Worm (Caenorhabditis elegans) whole organism, mixed stage, embryonic: ENCODE data around the gene kgb-2.

ENCODE experiments used
- M03D4.4 ChIP-seq: sonication (generic microtip); optimal IDR thresholded peaks from 2 replicates; lab custom pipeline; 2017; ENCODE audit warnings: mild to moderate bottlenecking, missing genetic modification characterization, missing compliant biosample characterization
- bed-3 ChIP-seq: fragments of 200-800 bp; sonication (Bioruptor generic); optimal IDR thresholded peaks from 3 replicates; lab custom pipeline; 2018; ENCODE audit warnings: mild to moderate bottlenecking, missing genetic modification characterization, moderate library complexity, missing compliant biosample characterization
- ceh-39 ChIP-seq: fragments of 150-350 bp; optimal IDR thresholded peaks from 2 replicates; lab custom pipeline; 2014; ENCODE audit warnings: missing biosample characterization, missing genetic modification characterization
- ceh-43 ChIP-seq: fragments of 200-800 bp; sonication (Bioruptor generic); optimal IDR thresholded peaks from 2 replicates; lab custom pipeline; 2018; ENCODE audit warnings: mild to moderate bottlenecking, missing genetic modification characterization, moderate library complexity, missing compliant biosample characterization
- ces-1 ChIP-seq: fragments of 150-350 bp; optimal IDR thresholded peaks from 2 replicates; lab custom pipeline; 2014; ENCODE audit warnings: missing biosample characterization, missing genetic modification reagents, missing genetic modification characterization
- cnd-1 ChIP-seq: fragments of 200-800 bp; sonication (Bioruptor generic); optimal IDR thresholded peaks from 2 replicates; lab custom pipeline; 2018; ENCODE audit warnings: mild to moderate bottlenecking, missing genetic modification characterization, missing compliant biosample characterization
- elt-3 ChIP-seq: fragments of 150-350 bp; optimal IDR thresholded peaks from 2 replicates; lab custom pipeline; 2014; ENCODE audit warnings: missing biosample characterization, missing genetic modification characterization
- flh-1 ChIP-seq: fragments of 200-800 bp; sonication (Bioruptor generic); optimal IDR thresholded peaks from 2 replicates; lab custom pipeline; 2018; ENCODE audit warnings: mild to moderate bottlenecking, missing genetic modification characterization, moderate library complexity, missing compliant biosample characterization
- ham-2 ChIP-seq: fragments of 200-800 bp; sonication (Bioruptor generic); optimal IDR thresholded peaks from 2 replicates; lab custom pipeline; 2018; ENCODE audit warnings: mild to moderate bottlenecking, missing genetic modification characterization, missing compliant biosample characterization
- hlh-1 ChIP-seq: fragments of 150-350 bp; optimal IDR thresholded peaks from 2 replicates; lab custom pipeline; 2014; ENCODE audit warnings: missing biosample characterization, missing genetic modification reagents, missing genetic modification characterization
- lin-13 ChIP-seq: fragments of 150-350 bp; optimal IDR thresholded peaks from 2 replicates; lab custom pipeline; 2014; ENCODE audit warnings: missing biosample characterization, missing genetic modification characterization
- lsy-2 ChIP-seq: fragments of 150-350 bp; optimal IDR thresholded peaks from 2 replicates; lab custom pipeline; 2014; ENCODE audit warnings: missing biosample characterization, missing genetic modification characterization
- mep-1 ChIP-seq: fragments of 150-350 bp; optimal IDR thresholded peaks from 2 replicates; lab custom pipeline; 2017; ENCODE audit warnings: missing biosample characterization, missing genetic modification reagents, missing genetic modification characterization, inconsistent platforms
- mls-2 ChIP-seq: sonication (generic microtip); optimal IDR thresholded peaks from 2 replicates; lab custom pipeline; 2016; ENCODE audit warnings: mild to moderate bottlenecking, missing genetic modification characterization, moderate library complexity, missing compliant biosample characterization
- nhr-28 ChIP-seq: fragments of 150-350 bp; optimal IDR thresholded peaks from 2 replicates; lab custom pipeline; 2014; ENCODE audit warnings: missing biosample characterization, missing genetic modification characterization
- nhr-76 ChIP-seq: sonication (generic microtip); optimal IDR thresholded peaks from 2 replicates; lab custom pipeline; 2017; ENCODE audit warnings: missing biosample characterization, missing genetic modification characterization
- pha-4 ChIP-seq: fragments of 150-350 bp; optimal IDR thresholded peaks from 2 replicates; lab custom pipeline; 2018; ENCODE audit warnings: missing biosample characterization, missing genetic modification reagents, missing genetic modification characterization
- snpc-4 ChIP-seq: fragments of 150-350 bp; optimal IDR thresholded peaks from 2 replicates; lab custom pipeline; 2014; ENCODE audit warnings: missing biosample characterization, missing genetic modification characterization
- sptf-1 ChIP-seq: sonication (generic microtip); optimal IDR thresholded peaks from 2 replicates; lab custom pipeline; 2017; ENCODE audit warnings: mild to moderate bottlenecking, missing genetic modification characterization, moderate library complexity, missing compliant biosample characterization
- unc-120 ChIP-seq: sonication (generic microtip); optimal IDR thresholded peaks from 2 replicates; lab custom pipeline; 2017; ENCODE audit warnings: missing genetic modification characterization, missing compliant biosample characterization; ENCODE audit not compliant: poor library complexity, severe bottlenecking
- unc-39 ChIP-seq: fragments of 150-350 bp; optimal IDR thresholded peaks from 2 replicates; lab custom pipeline; 2014; ENCODE audit warnings: missing biosample characterization, missing genetic modification characterization
- unc-62 ChIP-seq: fragments of 150-350 bp; optimal IDR thresholded peaks from 2 replicates; lab custom pipeline; 2014; ENCODE audit warnings: missing biosample characterization, missing genetic modification reagents, missing genetic modification characterization
- ztf-11 ChIP-seq: fragments of 150-350 bp; optimal IDR thresholded peaks from 2 replicates; lab custom pipeline; 2014; ENCODE audit warnings: missing biosample characterization, missing genetic modification characterization

kgb-2 gene

ce11 chrIV:3652784-3653383 lies 46.3 kb downstream of the kgb-2 start:
- no peak for TF ChIP-seq unc-62 (GFP tag; lab: Kevin White, UChicago)
- peak; percentile 4 for TF ChIP-seq hlh-1 (tag; lab: Kevin White, UChicago)

- TF ChIP-seq ces-1 (GFP tag; lab: Kevin White, UChicago) (no peak), elt-3 (tag; lab: Kevin White, UChicago) (peak; percentile 25), lsy-2 (peak; percentile 15), lin-13 (tag; lab: Kevin White, UChicago) (no peak), nhr-76 (no peak), unc-62 (GFP tag; lab: Kevin White, UChicago) (peak; percentile 40), cnd-1 (tag; lab: Kevin White, UChicago) (no peak), pha-4 (tag; lab: Kevin White, UChicago) (peak; percentile 22), hlh-1 (tag; lab: Kevin White, UChicago) (no peak), M03D4.4 (no peak), snpc-4 (tag; lab: Kevin White, UChicago) (no peak), flh-1 (no peak), ztf-11 (tag; lab: Kevin White, UChicago) (no peak), bed-3 (GFP tag; lab: Kevin White, UChicago) (no peak)
These were observed 46.8 kb downstream of the kgb-2 start for ce11 chrIV:3653420-3653823.

- TF ChIP-seq ham-2 (GFP tag; lab: Kevin White, UChicago) (no peak), mep-1 (no peak), ztf-11 (tag; lab: Kevin White, UChicago) (no peak), ceh-43 (GFP tag; lab: Kevin White, UChicago) (no peak), hlh-1 (tag; lab: Kevin White, UChicago) (peak; percentile 80), flh-1 (no peak), snpc-4 (tag; lab: Kevin White, UChicago) (no peak), lsy-2 (no peak), elt-3 (tag; lab: Kevin White, UChicago) (no peak), unc-120 (tag; lab: Kevin White, UChicago) (peak; percentile 76), mls-2 (tag; lab: Kevin White, UChicago) (no peak), ceh-39 (tag; lab: Kevin White, UChicago) (no peak), unc-62 (GFP tag; lab: Kevin White, UChicago) (peak; percentile 64), nhr-28 (no peak), unc-39 (tag; lab: Kevin White, UChicago) (no peak), M03D4.4 (no peak)
These were observed 47.6 kb downstream of the kgb-2 start for ce11 chrIV:3654214-3654613.

ce11 chrIV:3654823-3655222 lies 48.2 kb downstream of the kgb-2 start:
- peak; percentile 58 for TF ChIP-seq hlh-1 (tag; lab: Kevin White, UChicago)
- TF ChIP-seq snpc-4 (tag; lab: Kevin White, UChicago): no peak
- no peak for TF ChIP-seq sptf-1 (tag; lab: Kevin White, UChicago)

- TF ChIP-seq unc-120 (tag; lab: Kevin White, UChicago): no peak
- peak; percentile 73 for TF ChIP-seq hlh-1 (tag; lab: Kevin White, UChicago)
- peak; percentile 45 for TF ChIP-seq unc-62 (GFP tag; lab: Kevin White, UChicago)
These were observed 49.3 kb downstream of the kgb-2 start for ce11 chrIV:3655896-3656295.
